Worm (Caenorhabditis elegans): ENCODE data around the gene srd-43.

DNA sequence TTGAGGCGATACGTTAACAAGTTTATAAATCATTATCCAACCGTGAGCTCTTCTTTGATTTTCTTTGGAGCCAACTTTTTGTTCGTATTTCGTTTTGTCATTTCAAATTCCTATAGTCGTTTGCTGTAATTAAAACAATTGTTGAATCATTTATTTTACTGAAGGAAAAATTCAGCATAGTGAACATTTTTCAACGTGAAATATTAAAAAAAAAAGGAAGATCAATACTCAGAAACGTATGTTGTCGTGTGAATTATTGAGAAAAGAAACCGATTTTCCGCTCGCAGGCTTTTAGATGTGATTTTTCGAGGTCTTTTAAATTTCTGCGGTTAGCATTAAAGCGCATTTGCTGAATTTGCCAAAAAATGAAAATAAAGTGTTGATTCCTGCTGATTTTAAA lies 26.8 kb downstream of the srd-43 start, which contains the start of gene phf-33:
- no peak for TF ChIP-seq nhr-25 (tag; optimal IDR thresholded peaks at IDR 0.05; ENCODE audit: borderline replicate concordance, insufficient read depth)
- no peak for TF ChIP-seq ces-1 (GFP tag; optimal IDR thresholded peaks at IDR 0.05)
- TF ChIP-seq unc-39 (tag; optimal IDR thresholded peaks at IDR 0.05) = no peak
- TF ChIP-seq unc-130 (GFP tag; optimal IDR thresholded peaks at IDR 0.05) = no peak
- no peak for TF ChIP-seq zag-1 (tag; optimal IDR thresholded peaks at IDR 0.05)
- no peak for TF ChIP-seq ceh-62 (tag; optimal IDR thresholded peaks at IDR 0.05)
- no peak for TF ChIP-seq snpc-4 (tag; optimal IDR thresholded peaks at IDR 0.05)
- no peak for TF ChIP-seq F49E8.2 (tag; optimal IDR thresholded peaks at IDR 0.05; ENCODE audit: borderline replicate concordance)
- TF ChIP-seq hif-1 (tag; optimal IDR thresholded peaks at IDR 0.05) = no peak
- TF ChIP-seq tag-97 (GFP tag; IDR thresholded peaks at IDR 0.05) = no peak
- no peak for TF ChIP-seq egl-27 (tag; optimal IDR thresholded peaks at IDR 0.05)
- no peak for TF ChIP-seq mdl-1 (tag; optimal IDR thresholded peaks at IDR 0.05)
- TF ChIP-seq nhr-6 (tag; optimal IDR thresholded peaks at IDR 0.05) = no peak
